Fruit fly (Drosophila melanogaster): Measurements from ENCODE around the gene CG15739.

CG15739 gene

DNA sequence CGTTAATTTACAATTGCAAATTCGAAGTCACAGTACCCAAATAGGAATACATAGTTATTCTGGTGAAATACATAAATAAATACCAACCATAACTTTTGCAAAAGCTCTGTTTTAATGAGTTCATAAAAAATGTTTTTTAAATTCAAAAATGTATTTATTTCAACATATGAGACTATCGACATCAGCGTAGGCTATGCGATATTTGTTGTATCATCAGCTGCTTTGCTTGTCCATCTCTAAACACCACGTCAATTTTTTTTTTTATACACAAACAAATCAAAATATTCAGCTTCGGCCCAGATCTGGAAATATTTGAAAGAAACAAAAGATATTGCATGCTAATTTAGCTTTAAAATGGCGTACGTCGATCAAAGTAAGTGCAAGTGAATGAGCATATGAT is 15.0 kb downstream of the CG15739 start, which contains the start of gene CG1840 (continued):
- TF ChIP-seq CG31365 (tag; optimal IDR thresholded peaks at IDR 0.05) (no peak), Stat92E (GFP tag; optimal IDR thresholded peaks at IDR 0.05) (no peak), twi (tag; optimal IDR thresholded peaks at IDR 0.05) (no peak), tll (GFP tag; optimal IDR thresholded peaks at IDR 0.05) (no peak), CG17186 (GFP tag; optimal IDR thresholded peaks at IDR 0.05) (no peak), CG34422 (GFP tag; IDR thresholded peaks at IDR 0.05) (no peak), CG13296 (GFP tag; optimal IDR thresholded peaks at IDR 0.05) (no peak), cwo (GFP tag; optimal IDR thresholded peaks at IDR 0.05) (no peak), CG17829 (tag; optimal IDR thresholded peaks at IDR 0.05) (no peak), vfl (GFP tag; optimal IDR thresholded peaks at IDR 0.05) (no peak), Dek (tag; optimal IDR thresholded peaks at IDR 0.05) (no peak), CG32772 (GFP tag; IDR thresholded peaks at IDR 0.05) (peak; percentile 59; the same call in 1 of the 2 replicates), CG9215 (GFP tag; IDR thresholded peaks at IDR 0.05) (no peak), Dbx (GFP tag; IDR thresholded peaks at IDR 0.05) (no peak), phol (tag; optimal IDR thresholded peaks at IDR 0.05) (no peak), CG12659 (GFP tag; optimal IDR thresholded peaks at IDR 0.05) (peak; percentile 14), CG13894 (tag; optimal IDR thresholded peaks at IDR 0.05) (peak; percentile 28), run (tag; optimal IDR thresholded peaks at IDR 0.05) (no peak), CG30403 (GFP tag; optimal IDR thresholded peaks at IDR 0.05) (no peak), CG1792 (GFP tag; optimal IDR thresholded peaks at IDR 0.05) (no peak), btn (GFP tag; optimal IDR thresholded peaks at IDR 0.05) (no peak), h (optimal IDR thresholded peaks at IDR 0.05) (no peak), HLH4C (GFP tag; IDR thresholded peaks at IDR 0.05; ENCODE audit: partially characterized antibody) (peak; percentile 51; the same call in 2 of the 3 replicates), Optix (GFP tag; IDR thresholded peaks at IDR 0.05) (no peak), bcd (GFP tag; optimal IDR thresholded peaks at IDR 0.05) (no peak), Vsx1 (GFP tag; optimal IDR thresholded peaks at IDR 0.05) (no peak), disco-r (GFP tag; optimal IDR thresholded peaks at IDR 0.05) (no peak), Dad (GFP tag; optimal IDR thresholded peaks at IDR 0.05) (no peak), lbe (GFP tag; optimal IDR thresholded peaks at IDR 0.05) (peak; percentile 4), CG1603 (tag; optimal IDR thresholded peaks at IDR 0.05) (peak; percentile 28), az2 (GFP tag; optimal IDR thresholded peaks at IDR 0.05) (no peak), tna (GFP tag; IDR thresholded peaks at IDR 0.05; ENCODE audit: partially characterized antibody) (peak; percentile 51; the same call in 1 of the 2 replicates), CG5245 (GFP tag; optimal IDR thresholded peaks at IDR 0.05) (no peak), HLH54F (GFP tag; optimal IDR thresholded peaks at IDR 0.05) (no peak), CG4820 (GFP tag; optimal IDR thresholded peaks at IDR 0.05) (no peak), CG18599 (GFP tag; optimal IDR thresholded peaks at IDR 0.05) (no peak), kah (GFP tag; optimal IDR thresholded peaks at IDR 0.05) (no peak), Opbp (GFP tag; IDR thresholded peaks at IDR 0.05; ENCODE audit: partially characterized antibody) (peak; percentile 72), HLH3B (GFP tag; IDR thresholded peaks at IDR 0.05) (no peak), ro (GFP tag; IDR thresholded peaks at IDR 0.05) (no peak), maf-S (GFP tag; optimal IDR thresholded peaks at IDR 0.05) (no peak), CG13123 (GFP tag; optimal IDR thresholded peaks at IDR 0.05) (no peak), seq (GFP tag; IDR thresholded peaks at IDR 0.05) (no peak), CG12299 (tag; optimal IDR thresholded peaks at IDR 0.05) (no peak), CTCF (GFP tag; optimal IDR thresholded peaks at IDR 0.05) (no peak), CG1647 (GFP tag; optimal IDR thresholded peaks at IDR 0.05) (no peak), CG6765 (GFP tag; optimal IDR thresholded peaks at IDR 0.05) (no peak), CG10366 (GFP tag; IDR thresholded peaks at IDR 0.05) (no peak), CG12391 (tag; optimal IDR thresholded peaks at IDR 0.05) (peak; percentile 15), Lhr (GFP tag; optimal IDR thresholded peaks at IDR 0.05) (no peak), CG31388 (GFP tag; optimal IDR thresholded peaks at IDR 0.05) (no peak), gro (GFP tag; optimal IDR thresholded peaks at IDR 0.05) (peak; percentile 40)

Data from whole organism, embryonic.